Worm (Caenorhabditis elegans) whole organism, late embryonic: Measurements from ENCODE around the gene spat-2.

Source experiments
- C38D4.7 ChIP-seq: fragments of 200-800 bp; sonication (Bioruptor generic); optimal IDR thresholded peaks from 2 replicates; lab custom pipeline; 2018; ENCODE audit warnings: mild to moderate bottlenecking, missing genetic modification characterization, moderate library complexity, missing compliant biosample characterization
- K02D7.2 ChIP-seq: sonication (generic microtip); optimal IDR thresholded peaks from 2 replicates; lab custom pipeline; 2017; ENCODE audit warnings: mild to moderate bottlenecking, missing genetic modification characterization, missing compliant biosample characterization
- ama-1 ChIP-seq: fragments of 150-350 bp; optimal IDR thresholded peaks from 2 replicates; lab custom pipeline; 2014
- ceh-18 ChIP-seq: sonication (generic microtip); optimal IDR thresholded peaks from 2 replicates; lab custom pipeline; 2016; ENCODE audit warnings: missing genetic modification characterization, missing compliant biosample characterization
- ceh-2 ChIP-seq: sonication (generic microtip); optimal IDR thresholded peaks from 2 replicates; lab custom pipeline; 2016; ENCODE audit warnings: missing genotype, missing genetic modification characterization, missing compliant biosample characterization
- ceh-31 ChIP-seq: sonication (generic microtip); optimal IDR thresholded peaks from 2 replicates; lab custom pipeline; 2016; ENCODE audit warnings: missing genetic modification characterization, missing compliant biosample characterization
- ceh-34 ChIP-seq: sonication (generic microtip); optimal IDR thresholded peaks from 2 replicates; lab custom pipeline; 2016; ENCODE audit warnings: mild to moderate bottlenecking, missing genetic modification characterization, missing compliant biosample characterization
- ceh-45 ChIP-seq: fragments of 200-800 bp; sonication (Bioruptor generic); IDR thresholded peaks from 2 replicates; pipeline ENCODE4 v1.3.6; 2022; ENCODE audit warnings: missing genetic modification reagents, missing genetic modification characterization, missing compliant biosample characterization
- ceh-48 ChIP-seq: sonication (generic microtip); optimal IDR thresholded peaks from 2 replicates; lab custom pipeline; 2016; ENCODE audit warnings: missing genetic modification characterization, inconsistent platforms, missing compliant biosample characterization
- che-1 ChIP-seq: sonication (generic microtip); optimal IDR thresholded peaks from 2 replicates; lab custom pipeline; 2016; ENCODE audit warnings: mild to moderate bottlenecking, missing genetic modification characterization, missing compliant biosample characterization
- elt-2 ChIP-seq: sonication (generic microtip); optimal IDR thresholded peaks from 2 replicates; lab custom pipeline; 2016; ENCODE audit warnings: missing genetic modification reagents, missing genetic modification characterization, missing compliant biosample characterization
- elt-4 ChIP-seq: sonication (generic microtip); optimal IDR thresholded peaks from 2 replicates; lab custom pipeline; 2016; ENCODE audit warnings: missing genetic modification characterization, missing compliant biosample characterization
- ets-4 ChIP-seq: sonication (generic microtip); optimal IDR thresholded peaks from 2 replicates; lab custom pipeline; 2016; ENCODE audit warnings: missing genetic modification characterization, missing compliant biosample characterization
- fax-1 ChIP-seq: sonication (generic microtip); optimal IDR thresholded peaks from 2 replicates; lab custom pipeline; 2016; ENCODE audit warnings: missing genotype, missing genetic modification characterization, missing compliant biosample characterization
- fkh-10 ChIP-seq: fragments of 150-350 bp; optimal IDR thresholded peaks from 2 replicates; lab custom pipeline; 2014; ENCODE audit warnings: missing biosample characterization, missing genetic modification reagents, missing genetic modification characterization
- fkh-6 ChIP-seq: sonication (generic microtip); optimal IDR thresholded peaks from 2 replicates; lab custom pipeline; 2016; ENCODE audit warnings: missing genetic modification characterization, missing compliant biosample characterization
- gmeb-2 ChIP-seq: sonication (generic microtip); optimal IDR thresholded peaks from 2 replicates; lab custom pipeline; 2016; ENCODE audit warnings: missing genetic modification characterization, inconsistent platforms, missing compliant biosample characterization
- hlh-13 ChIP-seq: fragments of 200-800 bp; sonication (Bioruptor generic); optimal IDR thresholded peaks from 2 replicates; lab custom pipeline; 2018; ENCODE audit warnings: mild to moderate bottlenecking, missing genetic modification characterization, missing compliant biosample characterization
- hlh-15 ChIP-seq: sonication (generic microtip); optimal IDR thresholded peaks from 2 replicates; lab custom pipeline; 2016; ENCODE audit warnings: missing genetic modification characterization, missing compliant biosample characterization
- hlh-6 ChIP-seq: sonication (generic microtip); optimal IDR thresholded peaks from 2 replicates; lab custom pipeline; 2016; ENCODE audit warnings: missing genotype, missing genetic modification characterization, missing compliant biosample characterization
- hlh-8 ChIP-seq: sonication (generic microtip); optimal IDR thresholded peaks from 2 replicates; lab custom pipeline; 2016; ENCODE audit warnings: missing genotype, missing genetic modification characterization, missing compliant biosample characterization
- mec-3 ChIP-seq: sonication (generic microtip); optimal IDR thresholded peaks from 2 replicates; lab custom pipeline; 2016; ENCODE audit warnings: borderline replicate concordance, missing genetic modification characterization, missing compliant biosample characterization
- nfya-1 ChIP-seq: sonication (generic microtip); optimal IDR thresholded peaks from 2 replicates; lab custom pipeline; 2017; ENCODE audit warnings: missing genetic modification characterization, mild to moderate bottlenecking, missing compliant biosample characterization, antibody characterized with exemption, moderate library complexity
- nhr-11 ChIP-seq: fragments of 150-350 bp; optimal IDR thresholded peaks from 2 replicates; lab custom pipeline; 2014; ENCODE audit warnings: missing biosample characterization, missing genetic modification characterization
- nhr-232 ChIP-seq: sonication (generic microtip); optimal IDR thresholded peaks from 2 replicates; lab custom pipeline; 2016; ENCODE audit warnings: missing genetic modification characterization, missing compliant biosample characterization
- npax-4 ChIP-seq: sonication (generic microtip); optimal IDR thresholded peaks from 2 replicates; lab custom pipeline; 2016; ENCODE audit warnings: missing genetic modification characterization, missing compliant biosample characterization
- pag-3 ChIP-seq: sonication (generic microtip); optimal IDR thresholded peaks from 2 replicates; lab custom pipeline; 2016; ENCODE audit warnings: missing compliant biosample characterization, missing genetic modification characterization, borderline replicate concordance
- pat-9 ChIP-seq: fragments of 200-800 bp; sonication (Bioruptor generic); optimal IDR thresholded peaks from 2 replicates; lab custom pipeline; 2018; ENCODE audit warnings: mild to moderate bottlenecking, missing genetic modification characterization, moderate library complexity, missing compliant biosample characterization
- pqm-1 ChIP-seq: sonication (generic microtip); optimal IDR thresholded peaks from 2 replicates; lab custom pipeline; 2016; ENCODE audit warnings: missing genetic modification characterization, missing compliant biosample characterization
- ref-2 ChIP-seq: sonication (generic microtip); optimal IDR thresholded peaks from 2 replicates; lab custom pipeline; 2016; ENCODE audit warnings: missing genetic modification characterization, missing compliant biosample characterization
- rnt-1 ChIP-seq: sonication (generic microtip); optimal IDR thresholded peaks from 2 replicates; lab custom pipeline; 2016; ENCODE audit warnings: missing genetic modification characterization, missing compliant biosample characterization
- sdc-2 ChIP-seq: sonication (generic microtip); optimal IDR thresholded peaks from 2 replicates; lab custom pipeline; 2016; ENCODE audit warnings: missing genotype, missing genetic modification characterization, missing compliant biosample characterization
- sox-2 ChIP-seq: fragments of 200-800 bp; sonication (Bioruptor generic); IDR thresholded peaks from 2 replicates; pipeline ENCODE4 v1.3.6; 2022; ENCODE audit warnings: missing genetic modification reagents, missing genetic modification characterization, missing compliant biosample characterization
- sox-4 ChIP-seq: sonication (generic microtip); optimal IDR thresholded peaks from 2 replicates; lab custom pipeline; 2017; ENCODE audit warnings: mild to moderate bottlenecking, missing genetic modification characterization, inconsistent platforms, missing compliant biosample characterization
- syd-9 ChIP-seq: sonication (generic microtip); optimal IDR thresholded peaks from 2 replicates; lab custom pipeline; 2016; ENCODE audit warnings: mild to moderate bottlenecking, missing genetic modification characterization, moderate library complexity, missing compliant biosample characterization
- ttx-3 ChIP-seq: sonication (generic microtip); optimal IDR thresholded peaks from 2 replicates; lab custom pipeline; 2016; ENCODE audit warnings: missing genetic modification reagents, missing genetic modification characterization, missing compliant biosample characterization
- unc-55 ChIP-seq: sonication (generic microtip); optimal IDR thresholded peaks from 2 replicates; lab custom pipeline; 2017; ENCODE audit warnings: missing biosample characterization, missing genetic modification reagents, missing genetic modification characterization
- unc-86 ChIP-seq: sonication (generic microtip); optimal IDR thresholded peaks from 2 replicates; lab custom pipeline; 2016; ENCODE audit warnings: missing genetic modification characterization, missing compliant biosample characterization

The spat-2 gene

DNA sequence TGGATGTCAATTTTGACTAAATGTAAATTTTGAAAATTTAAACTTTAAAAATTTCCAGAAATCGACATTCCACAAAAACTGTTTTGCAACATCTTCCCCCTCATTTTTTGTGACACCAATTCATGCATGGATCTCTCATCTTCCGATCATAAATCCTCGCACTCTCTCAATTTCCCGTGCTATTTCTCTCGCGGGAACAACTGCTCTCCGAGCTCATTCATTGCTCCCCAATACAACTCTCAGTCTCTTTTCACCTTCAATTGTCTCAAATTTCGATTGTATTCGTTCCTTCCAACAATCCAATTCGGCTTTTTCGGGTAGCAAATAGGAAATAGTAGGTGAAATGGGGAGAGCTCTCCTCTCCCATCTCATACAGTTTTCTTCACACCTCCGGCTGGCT, 45.9 kb downstream of the spat-2 start:
- no peak for TF ChIP-seq nhr-232 (tag; lab: Kevin White, UChicago)
- peak; percentile 18 for TF ChIP-seq ceh-18 (tag; lab: Kevin White, UChicago)
- TF ChIP-seq ceh-34 (tag; lab: Kevin White, UChicago), result peak; percentile 42

DNA sequence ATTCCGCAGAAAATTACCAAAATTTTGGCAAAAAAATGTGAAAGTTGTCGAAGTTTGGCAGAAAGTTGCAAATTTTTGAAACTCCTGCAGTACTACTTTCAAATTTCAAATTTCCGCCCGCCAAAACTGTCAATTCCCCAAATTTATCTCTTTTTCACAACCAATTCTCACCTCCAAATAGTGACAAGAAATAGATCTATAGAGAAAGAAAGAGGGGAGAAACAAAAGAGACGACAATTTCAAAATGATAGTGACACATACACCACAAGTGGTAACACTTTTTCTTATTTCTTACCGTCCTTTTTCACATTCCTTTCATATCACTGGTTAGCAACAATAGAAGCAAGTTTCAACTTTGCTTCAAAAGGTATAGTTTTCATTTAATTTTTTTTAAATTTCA, 47.3 kb downstream of the spat-2 start:
- TF ChIP-seq K02D7.2 (no peak), fkh-6 (tag; lab: Kevin White, UChicago) (no peak), npax-4 (tag; lab: Kevin White, UChicago) (no peak), ttx-3 (no peak), hlh-8 (tag; lab: Kevin White, UChicago) (no peak), ceh-2 (tag; lab: Kevin White, UChicago) (no peak), sdc-2 (tag; lab: Kevin White, UChicago) (no peak), rnt-1 (tag; lab: Kevin White, UChicago) (no peak)
- TF ChIP-seq, all 69 proteins: peak for 0

ce11 chrIII:11087442-11087841, 50.7 kb downstream of the spat-2 start:
- TF ChIP-seq ets-4 (tag; lab: Kevin White, UChicago), result no peak
- TF ChIP-seq elt-2 (tag; lab: Kevin White, UChicago), result peak; percentile 52

DNA sequence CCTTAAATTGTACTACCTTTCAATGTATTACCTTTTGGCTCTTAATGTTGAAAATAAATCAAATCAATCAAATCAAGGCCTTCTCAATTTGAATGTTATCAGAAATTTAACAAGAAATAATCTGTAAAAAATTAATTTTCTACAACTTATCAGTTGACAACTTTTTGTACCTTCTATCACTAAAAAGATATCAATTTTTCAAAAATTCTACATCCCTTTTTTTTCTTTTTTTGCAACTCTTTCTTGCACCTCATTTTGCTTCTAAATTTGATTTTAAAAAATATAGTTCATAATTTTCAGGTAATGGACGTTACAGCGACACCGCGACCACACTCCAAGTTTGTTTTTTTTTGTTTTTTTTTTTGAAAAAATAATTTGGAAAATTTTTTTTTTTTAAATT, 51.4 kb downstream of the spat-2 start, which contains the start of gene W09D6.5:
Gene W09D6.5 (plus strand): TSS at position 301 of the 400 bp plus-strand sequence.
- TF ChIP-seq mec-3 (tag; lab: Kevin White, UChicago), result no peak
- no peak for TF ChIP-seq hlh-6 (tag; lab: Kevin White, UChicago)
- TF ChIP-seq ceh-34 (tag; lab: Kevin White, UChicago), result no peak
- TF ChIP-seq ceh-48 (tag; lab: Kevin White, UChicago), result no peak
- no peak for TF ChIP-seq ama-1
- TF ChIP-seq unc-55 (GFP tag; lab: Kevin White, UChicago), result no peak
- TF ChIP-seq pat-9 (tag; lab: Kevin White, UChicago), result no peak
- TF ChIP-seq gmeb-2 (tag; lab: Kevin White, UChicago), result no peak
- TF ChIP-seq K02D7.2, result no peak
- TF ChIP-seq ets-4 (tag; lab: Kevin White, UChicago), result no peak
- TF ChIP-seq, all 69 proteins: peak for 0

DNA sequence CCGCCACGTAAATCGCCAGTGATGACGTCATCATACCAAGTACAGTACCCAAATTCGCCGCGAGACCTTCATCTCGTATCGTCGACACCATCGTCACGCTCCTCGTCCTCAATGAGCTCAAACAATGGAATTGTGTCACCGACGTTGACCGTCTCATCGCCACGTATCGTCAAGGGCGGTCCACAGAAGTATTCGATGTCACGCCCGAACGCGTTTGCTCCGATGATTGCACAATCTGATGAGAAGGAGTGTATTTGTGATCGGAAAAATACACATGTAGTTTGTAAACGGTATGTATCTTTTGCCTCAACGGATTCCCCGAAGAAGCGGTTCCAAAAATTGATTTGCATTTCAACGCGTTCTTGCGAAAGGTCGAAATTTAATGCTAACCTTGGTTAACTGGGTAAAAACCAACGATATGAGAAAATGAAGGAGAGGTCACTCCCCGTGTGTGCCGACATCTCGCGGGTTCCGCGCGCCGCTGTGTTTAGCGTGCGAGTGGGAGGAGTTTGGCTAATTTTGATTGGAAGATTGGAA, 53.4 kb downstream of the spat-2 start:
- TF ChIP-seq pqm-1 (tag; lab: Kevin White, UChicago), result no peak
- TF ChIP-seq sox-2 (GFP tag; lab: Robert Waterston, UW), result no peak
- peak; percentile 75 for TF ChIP-seq nfya-1
- no peak for TF ChIP-seq hlh-15 (tag; lab: Kevin White, UChicago)
- TF ChIP-seq fax-1 (tag; lab: Kevin White, UChicago), result no peak
- peak; percentile 89 for TF ChIP-seq ama-1
- no peak for TF ChIP-seq syd-9

- TF ChIP-seq rnt-1 (tag; lab: Kevin White, UChicago) (no peak), ama-1 (peak; percentile 66), nhr-11 (tag; lab: Kevin White, UChicago) (no peak)
Observed at ce11 chrIII:11090870-11091386, 54.2 kb downstream of the spat-2 start.

DNA sequence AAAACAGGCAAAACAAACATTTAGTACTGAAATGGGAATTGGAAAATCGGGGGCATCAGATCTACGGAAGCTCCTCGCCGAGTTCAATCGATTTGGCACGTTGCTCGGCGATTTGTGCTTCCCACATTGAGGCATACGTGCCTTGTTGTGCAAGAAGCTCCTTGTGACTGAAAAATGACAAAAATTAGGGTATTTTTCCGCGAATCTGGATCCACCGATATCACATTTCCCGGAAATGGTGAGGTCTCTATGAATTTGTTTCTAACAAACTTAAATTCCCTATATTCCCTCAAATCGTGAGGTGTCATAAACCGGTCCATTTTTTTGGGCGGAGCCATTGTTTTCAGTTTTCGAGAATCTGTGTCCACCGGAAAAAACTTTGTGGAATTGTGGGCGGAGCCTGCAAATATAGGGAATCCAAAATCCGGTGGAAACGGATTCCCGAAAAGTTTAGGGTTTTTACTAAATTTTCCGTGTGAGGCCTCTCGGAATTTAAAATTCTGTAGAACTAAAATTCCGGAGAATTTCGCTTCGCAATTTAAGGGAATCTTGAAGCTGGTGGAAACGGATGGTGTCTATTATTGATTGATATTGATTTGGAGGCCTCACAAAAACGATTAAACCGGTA, 55.0 kb downstream of the spat-2 start:
- TF ChIP-seq elt-4 (tag; lab: Kevin White, UChicago), result peak; percentile 90
- TF ChIP-seq ceh-45 (GFP tag; lab: Robert Waterston, UW), result no peak; the same call in 1 of the 2 replicates
- TF ChIP-seq fkh-10 (GFP tag; lab: Kevin White, UChicago), result no peak
- TF ChIP-seq fax-1 (tag; lab: Kevin White, UChicago), result peak; percentile 85
- peak; percentile 36 for TF ChIP-seq C38D4.7 (GFP tag; lab: Kevin White, UChicago)
- TF ChIP-seq sox-4 (tag; lab: Kevin White, UChicago), result peak; percentile 15
- TF ChIP-seq unc-55 (GFP tag; lab: Kevin White, UChicago), result no peak
- TF ChIP-seq ref-2 (tag; lab: Kevin White, UChicago), result peak; percentile 80
- no peak for TF ChIP-seq ceh-48 (tag; lab: Kevin White, UChicago)
- TF ChIP-seq pag-3, result peak; percentile 60
- TF ChIP-seq fkh-6 (tag; lab: Kevin White, UChicago), result peak; percentile 69
- peak; percentile 42 for TF ChIP-seq che-1
- TF ChIP-seq pat-9 (tag; lab: Kevin White, UChicago), result no peak
- peak; percentile 99 for TF ChIP-seq ceh-31
- TF ChIP-seq hlh-13 (GFP tag; lab: Kevin White, UChicago), result no peak
- peak; percentile 76 for TF ChIP-seq unc-86 (tag; lab: Kevin White, UChicago)
- peak; percentile 7 for TF ChIP-seq hlh-6 (tag; lab: Kevin White, UChicago)
- no peak for TF ChIP-seq nhr-11 (tag; lab: Kevin White, UChicago)
